Fruit fly (Drosophila melanogaster) whole organism, pupa: ENCODE measurements around the gene BORCS6.

Source experiments
- CG10348 ChIP-seq: fragments of 200-800 bp; sonication (Bioruptor generic); IDR thresholded peaks from 2 replicates; pipeline ENCODE4 v1.3.6; 2022; ENCODE audit warnings: missing biosample characterization, missing genetic modification characterization
- CG12605 ChIP-seq: fragments of 200-800 bp; sonication (Bioruptor generic); IDR thresholded peaks from 2 replicates; pipeline ENCODE4 v1.3.6; 2022; ENCODE audit warnings: missing biosample characterization, missing genetic modification characterization
- CG13204 ChIP-seq: fragments of 200-800 bp; sonication (Bioruptor generic); optimal IDR thresholded peaks from 2 replicates; lab custom pipeline; 2018; ENCODE audit warnings: missing biosample characterization, mild to moderate bottlenecking, missing genetic modification characterization, moderate library complexity
- CG14655 ChIP-seq: fragments of 200-800 bp; sonication (Bioruptor generic); optimal IDR thresholded peaks from 3 replicates; lab custom pipeline; 2017; ENCODE audit warnings: mild to moderate bottlenecking, missing biosample characterization, missing genetic modification reagents, missing genetic modification characterization
- CG15710 ChIP-seq: fragments of 200-800 bp; sonication (Bioruptor generic); optimal IDR thresholded peaks from 2 replicates; lab custom pipeline; 2018; ENCODE audit warnings: missing biosample characterization, mild to moderate bottlenecking, missing genetic modification characterization, moderate library complexity
- CG17806 ChIP-seq: fragments of 200-800 bp; sonication (Bioruptor generic); optimal IDR thresholded peaks from 2 replicates; lab custom pipeline; 2018; ENCODE audit warnings: missing biosample characterization, mild to moderate bottlenecking, missing genetic modification characterization, moderate library complexity
- CG32121 ChIP-seq: fragments of 200-800 bp; sonication (Bioruptor generic); IDR thresholded peaks from 2 replicates; pipeline ENCODE4 v1.3.6; 2022; ENCODE audit warnings: missing biosample characterization, missing genetic modification characterization
- CG34367 ChIP-seq: fragments of 200-800 bp; sonication (Bioruptor generic); optimal IDR thresholded peaks from 2 replicates; lab custom pipeline; 2018; ENCODE audit warnings: missing biosample characterization, mild to moderate bottlenecking, missing genetic modification characterization
- CG4496 ChIP-seq: fragments of 200-800 bp; sonication (Bioruptor generic); IDR thresholded peaks from 3 replicates; pipeline ENCODE4 v1.3.6; 2022; ENCODE audit warnings: missing biosample characterization, missing genetic modification characterization
- CG8159 ChIP-seq: fragments of 200-800 bp; sonication (Bioruptor generic); optimal IDR thresholded peaks from 3 replicates; lab custom pipeline; 2018; ENCODE audit warnings: missing biosample characterization, mild to moderate bottlenecking, missing genetic modification characterization, moderate library complexity
- CG8301 ChIP-seq: fragments of 200-800 bp; sonication (Bioruptor generic); optimal IDR thresholded peaks from 2 replicates; lab custom pipeline; 2018; ENCODE audit warnings: missing biosample characterization, mild to moderate bottlenecking, missing genetic modification characterization
- CG9948 ChIP-seq: fragments of 200-800 bp; sonication (Bioruptor generic); optimal IDR thresholded peaks from 2 replicates; lab custom pipeline; 2018; ENCODE audit warnings: missing biosample characterization, mild to moderate bottlenecking, missing genetic modification characterization, moderate library complexity
- D1 ChIP-seq: fragments of 200-800 bp; sonication (Bioruptor generic); optimal IDR thresholded peaks from 2 replicates; lab custom pipeline; 2018; ENCODE audit warnings: missing biosample characterization, mild to moderate bottlenecking, missing genetic modification characterization, moderate library complexity
- EcR ChIP-seq: fragments of 200-800 bp; sonication (Bioruptor generic); optimal IDR thresholded peaks from 3 replicates; lab custom pipeline; 2019; ENCODE audit warnings: missing biosample characterization, missing genetic modification characterization, mild to moderate bottlenecking, moderate library complexity, missing genetic modification reagents
- Ets98B ChIP-seq: fragments of 200-800 bp; sonication (Bioruptor generic); IDR thresholded peaks from 2 replicates; pipeline ENCODE4 v1.3.6; 2022; ENCODE audit warnings: missing biosample characterization, missing genetic modification characterization
- Pif1A ChIP-seq: fragments of 200-800 bp; sonication (Bioruptor generic); optimal IDR thresholded peaks from 3 replicates; lab custom pipeline; 2016; ENCODE audit warnings: missing biosample characterization, missing genetic modification characterization
- Pif1B ChIP-seq: fragments of 200-800 bp; sonication (Bioruptor generic); optimal IDR thresholded peaks from 3 replicates; lab custom pipeline; 2016; ENCODE audit warnings: missing biosample characterization, missing genetic modification characterization
- Snoo ChIP-seq: fragments of 200-800 bp; sonication (Bioruptor generic); optimal IDR thresholded peaks from 3 replicates; lab custom pipeline; 2017; ENCODE audit warnings: missing biosample characterization, mild to moderate bottlenecking, missing genetic modification characterization, inconsistent platforms
- fd96Ca ChIP-seq: fragments of 200-800 bp; sonication (Bioruptor generic); IDR thresholded peaks from 3 replicates; pipeline ENCODE4 v1.3.6; 2022; ENCODE audit warnings: missing biosample characterization, missing genetic modification characterization
- gl ChIP-seq: fragments of 200-800 bp; sonication (Bioruptor generic); optimal IDR thresholded peaks from 2 replicates; lab custom pipeline; 2018; ENCODE audit warnings: missing biosample characterization, mild to moderate bottlenecking, missing genetic modification characterization
- rn ChIP-seq: fragments of 200-800 bp; sonication (Bioruptor generic); IDR thresholded peaks from 2 replicates; pipeline ENCODE4 v1.3.6; 2022; ENCODE audit warnings: missing biosample characterization, missing genetic modification characterization

BORCS6 gene

DNA sequence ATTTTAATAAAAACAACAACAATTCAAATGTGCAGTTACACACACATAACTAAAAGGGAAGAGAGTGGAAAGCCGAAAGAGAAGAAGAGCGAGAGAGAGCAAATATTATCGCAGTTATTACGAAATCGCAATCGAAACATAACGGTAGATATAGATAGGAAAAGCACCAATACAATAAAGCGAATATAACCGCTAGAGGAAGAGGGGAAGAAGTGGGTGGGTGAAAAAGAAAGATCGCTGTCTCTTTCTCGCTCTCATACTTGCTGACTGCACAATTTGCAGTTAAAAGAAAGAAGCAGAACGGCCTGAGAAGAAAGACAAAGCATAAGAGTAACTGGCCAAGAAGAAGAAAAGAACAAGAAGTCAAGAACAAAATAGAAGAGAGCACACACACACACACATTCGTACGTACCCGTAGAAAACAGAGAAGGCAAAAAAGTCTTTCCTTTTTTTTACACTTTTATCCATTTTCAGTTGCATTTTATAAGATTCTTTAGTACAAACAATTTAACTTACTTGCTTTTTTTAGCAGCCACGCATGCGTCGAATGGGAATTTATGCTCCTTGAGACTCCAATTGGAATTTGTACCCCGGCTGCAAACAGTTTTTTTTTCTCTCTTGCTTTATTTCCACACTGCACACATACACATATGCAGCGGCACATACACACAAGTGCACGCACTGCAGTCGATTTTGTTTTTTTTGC lies 1.1 kb upstream of the BORCS6 start:
- TF ChIP-seq Pif1B (GFP tag; lab: Kevin White, UChicago) (peak; percentile 43), CG14655 (GFP tag; lab: Kevin White, UChicago) (peak; percentile 74), CG34367 (tag; lab: Kevin White, UChicago) (peak; percentile 53), rn (GFP tag; lab: Robert Waterston, UW) (no peak), Pif1A (GFP tag; lab: Kevin White, UChicago) (peak; percentile 73), CG32121 (GFP tag; lab: Robert Waterston, UW) (0 out of 2 replicates have a peak, but pooled peaks have one; percentile 15), CG17806 (tag; lab: Kevin White, UChicago) (peak; percentile 27), Ets98B (no peak; the same call in 1 of the 2 replicates), D1 (tag; lab: Kevin White, UChicago) (no peak), gl (tag; lab: Kevin White, UChicago) (peak; percentile 84), CG15710 (tag; lab: Kevin White, UChicago) (peak; percentile 46), fd96Ca (GFP tag; lab: Robert Waterston, UW) (peak; percentile 45; the same call in 1 of the 3 replicates), CG13204 (GFP tag; lab: Kevin White, UChicago) (peak; percentile 74), CG9948 (tag; lab: Kevin White, UChicago) (peak; percentile 23), EcR (GFP tag; lab: Kevin White, UChicago) (peak; percentile 7), CG4496 (GFP tag; lab: Robert Waterston, UW) (peak; percentile 60), CG8159 (tag; lab: Kevin White, UChicago) (peak; percentile 48), Snoo (tag; lab: Kevin White, UChicago) (peak; percentile 15), CG12605 (GFP tag; lab: Robert Waterston, UW) (peak; percentile 69; the same call in 1 of the 2 replicates), CG8301 (tag; lab: Kevin White, UChicago) (peak; percentile 60), CG10348 (GFP tag; lab: Robert Waterston, UW) (no peak)

- TF ChIP-seq CG14655 (GFP tag; lab: Kevin White, UChicago), result peak; percentile 1
- TF ChIP-seq EcR (GFP tag; lab: Kevin White, UChicago), result no peak
- TF ChIP-seq, all 21 proteins: peak for 1
These were observed 603 bp upstream of the BORCS6 start for dm6 chr3L:540089-540407.

- peak; percentile 29; the same call in 1 of the 2 replicates for TF ChIP-seq Ets98B
- peak; percentile 37 for TF ChIP-seq Pif1A (GFP tag; lab: Kevin White, UChicago)
- TF ChIP-seq Pif1B (GFP tag; lab: Kevin White, UChicago), result peak; percentile 54
- TF ChIP-seq CG13204 (GFP tag; lab: Kevin White, UChicago), result peak; percentile 11
- TF ChIP-seq CG8301 (tag; lab: Kevin White, UChicago), result peak; percentile 27
- TF ChIP-seq CG32121 (GFP tag; lab: Robert Waterston, UW), result 0 out of 2 replicates have a peak, but pooled peaks have one; percentile 10
- peak; percentile 2 for TF ChIP-seq CG8159 (tag; lab: Kevin White, UChicago)
- TF ChIP-seq CG12605 (GFP tag; lab: Robert Waterston, UW), result 0 out of 2 replicates have a peak, but pooled peaks have one; percentile 49
- no peak for TF ChIP-seq rn (GFP tag; lab: Robert Waterston, UW)
- TF ChIP-seq EcR (GFP tag; lab: Kevin White, UChicago), result peak; percentile 88
- TF ChIP-seq CG4496 (GFP tag; lab: Robert Waterston, UW), result peak; percentile 43; the same call in 1 of the 3 replicates
- TF ChIP-seq D1 (tag; lab: Kevin White, UChicago), result no peak
- TF ChIP-seq Snoo (tag; lab: Kevin White, UChicago), result peak; percentile 15
- TF ChIP-seq CG10348 (GFP tag; lab: Robert Waterston, UW), result no peak
- no peak for TF ChIP-seq CG15710 (tag; lab: Kevin White, UChicago)
These were observed 2.4 kb downstream of the BORCS6 start, which contains the start of the genes Cypl and Hipk for dm6 chr3L:542863-543635. Gene Cypl (minus strand): TSS chr3L:542931. Gene Hipk (plus strand): TSS chr3L:543060.

DNA sequence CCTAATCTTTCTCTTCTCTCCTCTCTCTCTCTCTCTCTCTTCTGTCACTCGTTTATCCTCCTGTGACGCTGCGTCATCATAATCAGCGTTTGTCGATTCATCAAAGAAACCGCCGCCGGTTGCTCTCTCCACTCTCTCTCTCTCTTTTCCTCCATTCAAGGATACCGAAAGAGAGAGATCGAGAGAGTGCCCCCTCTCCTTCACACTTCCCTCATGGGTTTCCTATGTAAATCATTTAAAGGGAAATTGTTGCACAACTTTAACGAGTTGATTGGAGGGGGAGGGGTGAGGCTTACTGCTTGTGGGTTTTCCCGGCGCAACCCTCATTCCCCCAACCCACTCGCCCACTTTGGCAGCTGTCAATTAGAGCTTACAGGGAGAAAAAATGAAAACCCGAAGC lies 3.6 kb downstream of the BORCS6 start:
- TF ChIP-seq CG15710 (tag; lab: Kevin White, UChicago), result no peak
- no peak for TF ChIP-seq CG12605 (GFP tag; lab: Robert Waterston, UW)
- TF ChIP-seq CG34367 (tag; lab: Kevin White, UChicago), result no peak
- TF ChIP-seq CG9948 (tag; lab: Kevin White, UChicago), result no peak
- TF ChIP-seq gl (tag; lab: Kevin White, UChicago), result no peak
- TF ChIP-seq CG13204 (GFP tag; lab: Kevin White, UChicago), result peak; percentile 6
- no peak for TF ChIP-seq CG17806 (tag; lab: Kevin White, UChicago)

- peak; percentile 89 for TF ChIP-seq Pif1A (GFP tag; lab: Kevin White, UChicago)
- TF ChIP-seq CG17806 (tag; lab: Kevin White, UChicago), result peak; percentile 80
- peak; percentile 78 for TF ChIP-seq CG9948 (tag; lab: Kevin White, UChicago)
- peak; percentile 76 for TF ChIP-seq fd96Ca (GFP tag; lab: Robert Waterston, UW)
- no peak for TF ChIP-seq rn (GFP tag; lab: Robert Waterston, UW)
- no peak for TF ChIP-seq CG13204 (GFP tag; lab: Kevin White, UChicago)
- peak; percentile 84 for TF ChIP-seq CG8159 (tag; lab: Kevin White, UChicago)
- peak; percentile 68; the same call in 1 of the 2 replicates for TF ChIP-seq CG32121 (GFP tag; lab: Robert Waterston, UW)
- TF ChIP-seq Snoo (tag; lab: Kevin White, UChicago), result peak; percentile 85
- 0 out of 2 replicates have a peak, but pooled peaks have one; percentile 31 for TF ChIP-seq CG10348 (GFP tag; lab: Robert Waterston, UW)
- TF ChIP-seq gl (tag; lab: Kevin White, UChicago), result peak; percentile 64
- TF ChIP-seq Pif1B (GFP tag; lab: Kevin White, UChicago), result peak; percentile 86
- peak; percentile 81 for TF ChIP-seq Ets98B
- peak; percentile 74 for TF ChIP-seq CG34367 (tag; lab: Kevin White, UChicago)
- TF ChIP-seq D1 (tag; lab: Kevin White, UChicago), result no peak
- 0 out of 2 replicates have a peak, but pooled peaks have one; percentile 35 for TF ChIP-seq CG12605 (GFP tag; lab: Robert Waterston, UW)
- peak; percentile 74 for TF ChIP-seq CG8301 (tag; lab: Kevin White, UChicago)
- peak; percentile 84 for TF ChIP-seq CG14655 (GFP tag; lab: Kevin White, UChicago)
- TF ChIP-seq EcR (GFP tag; lab: Kevin White, UChicago), result peak; percentile 10
- TF ChIP-seq CG4496 (GFP tag; lab: Robert Waterston, UW), result peak; percentile 89
- peak; percentile 77 for TF ChIP-seq CG15710 (tag; lab: Kevin White, UChicago)
These were observed 5.0 kb downstream of the BORCS6 start for dm6 chr3L:545512-546161.
